Fruit fly (Drosophila melanogaster) whole organism, pupa: Measurements from ENCODE around the gene tsl.

Experiments used
- CG10348 ChIP-seq: fragments of 200-800 bp; sonication (Bioruptor generic); IDR thresholded peaks from 2 replicates; pipeline ENCODE4 v1.3.6; 2022; ENCODE audit warnings: missing biosample characterization, missing genetic modification characterization
- CG12605 ChIP-seq: fragments of 200-800 bp; sonication (Bioruptor generic); IDR thresholded peaks from 2 replicates; pipeline ENCODE4 v1.3.6; 2022; ENCODE audit warnings: missing biosample characterization, missing genetic modification characterization
- CG13204 ChIP-seq: fragments of 200-800 bp; sonication (Bioruptor generic); optimal IDR thresholded peaks from 2 replicates; lab custom pipeline; 2018; ENCODE audit warnings: missing biosample characterization, mild to moderate bottlenecking, missing genetic modification characterization, moderate library complexity
- CG14655 ChIP-seq: fragments of 200-800 bp; sonication (Bioruptor generic); optimal IDR thresholded peaks from 3 replicates; lab custom pipeline; 2017; ENCODE audit warnings: mild to moderate bottlenecking, missing biosample characterization, missing genetic modification reagents, missing genetic modification characterization
- CG15710 ChIP-seq: fragments of 200-800 bp; sonication (Bioruptor generic); optimal IDR thresholded peaks from 2 replicates; lab custom pipeline; 2018; ENCODE audit warnings: missing biosample characterization, mild to moderate bottlenecking, missing genetic modification characterization, moderate library complexity
- CG17806 ChIP-seq: fragments of 200-800 bp; sonication (Bioruptor generic); optimal IDR thresholded peaks from 2 replicates; lab custom pipeline; 2018; ENCODE audit warnings: missing biosample characterization, mild to moderate bottlenecking, missing genetic modification characterization, moderate library complexity
- CG32121 ChIP-seq: fragments of 200-800 bp; sonication (Bioruptor generic); IDR thresholded peaks from 2 replicates; pipeline ENCODE4 v1.3.6; 2022; ENCODE audit warnings: missing biosample characterization, missing genetic modification characterization
- CG34367 ChIP-seq: fragments of 200-800 bp; sonication (Bioruptor generic); optimal IDR thresholded peaks from 2 replicates; lab custom pipeline; 2018; ENCODE audit warnings: missing biosample characterization, mild to moderate bottlenecking, missing genetic modification characterization
- CG4496 ChIP-seq: fragments of 200-800 bp; sonication (Bioruptor generic); IDR thresholded peaks from 3 replicates; pipeline ENCODE4 v1.3.6; 2022; ENCODE audit warnings: missing biosample characterization, missing genetic modification characterization
- CG8159 ChIP-seq: fragments of 200-800 bp; sonication (Bioruptor generic); optimal IDR thresholded peaks from 3 replicates; lab custom pipeline; 2018; ENCODE audit warnings: missing biosample characterization, mild to moderate bottlenecking, missing genetic modification characterization, moderate library complexity
- CG8301 ChIP-seq: fragments of 200-800 bp; sonication (Bioruptor generic); optimal IDR thresholded peaks from 2 replicates; lab custom pipeline; 2018; ENCODE audit warnings: missing biosample characterization, mild to moderate bottlenecking, missing genetic modification characterization
- CG9948 ChIP-seq: fragments of 200-800 bp; sonication (Bioruptor generic); optimal IDR thresholded peaks from 2 replicates; lab custom pipeline; 2018; ENCODE audit warnings: missing biosample characterization, mild to moderate bottlenecking, missing genetic modification characterization, moderate library complexity
- D1 ChIP-seq: fragments of 200-800 bp; sonication (Bioruptor generic); optimal IDR thresholded peaks from 2 replicates; lab custom pipeline; 2018; ENCODE audit warnings: missing biosample characterization, mild to moderate bottlenecking, missing genetic modification characterization, moderate library complexity
- EcR ChIP-seq: fragments of 200-800 bp; sonication (Bioruptor generic); optimal IDR thresholded peaks from 3 replicates; lab custom pipeline; 2019; ENCODE audit warnings: missing biosample characterization, missing genetic modification characterization, mild to moderate bottlenecking, moderate library complexity, missing genetic modification reagents
- Ets98B ChIP-seq: fragments of 200-800 bp; sonication (Bioruptor generic); IDR thresholded peaks from 2 replicates; pipeline ENCODE4 v1.3.6; 2022; ENCODE audit warnings: missing biosample characterization, missing genetic modification characterization
- Pif1A ChIP-seq: fragments of 200-800 bp; sonication (Bioruptor generic); optimal IDR thresholded peaks from 3 replicates; lab custom pipeline; 2016; ENCODE audit warnings: missing biosample characterization, missing genetic modification characterization
- Pif1B ChIP-seq: fragments of 200-800 bp; sonication (Bioruptor generic); optimal IDR thresholded peaks from 3 replicates; lab custom pipeline; 2016; ENCODE audit warnings: missing biosample characterization, missing genetic modification characterization
- Snoo ChIP-seq: fragments of 200-800 bp; sonication (Bioruptor generic); optimal IDR thresholded peaks from 3 replicates; lab custom pipeline; 2017; ENCODE audit warnings: missing biosample characterization, mild to moderate bottlenecking, missing genetic modification characterization, inconsistent platforms
- fd96Ca ChIP-seq: fragments of 200-800 bp; sonication (Bioruptor generic); IDR thresholded peaks from 3 replicates; pipeline ENCODE4 v1.3.6; 2022; ENCODE audit warnings: missing biosample characterization, missing genetic modification characterization
- gl ChIP-seq: fragments of 200-800 bp; sonication (Bioruptor generic); optimal IDR thresholded peaks from 2 replicates; lab custom pipeline; 2018; ENCODE audit warnings: missing biosample characterization, mild to moderate bottlenecking, missing genetic modification characterization
- rn ChIP-seq: fragments of 200-800 bp; sonication (Bioruptor generic); IDR thresholded peaks from 2 replicates; pipeline ENCODE4 v1.3.6; 2022; ENCODE audit warnings: missing biosample characterization, missing genetic modification characterization

Gene tsl

DNA sequence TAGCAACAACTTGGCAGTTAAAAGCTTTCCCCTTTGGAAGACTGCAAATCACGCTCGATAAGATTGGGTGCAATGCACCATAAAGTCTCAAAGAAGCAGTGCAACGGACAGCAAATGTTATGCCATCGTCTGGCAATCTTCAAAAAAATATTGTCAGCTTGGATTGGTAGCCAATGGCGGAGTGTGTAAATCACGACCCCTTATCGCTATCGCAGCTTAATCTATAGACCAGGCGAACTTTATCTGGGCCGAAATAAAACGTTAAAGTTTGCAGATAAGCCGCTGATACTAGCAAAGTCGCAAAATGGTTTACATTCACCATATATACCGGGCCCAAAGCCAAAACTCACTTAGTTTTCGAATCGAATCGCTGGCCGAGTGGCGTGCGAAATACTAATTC lies 28.4 kb downstream of the tsl start, which contains the start of gene CG31198:
Gene CG31198 (plus strand): TSS at position 351 of the 400 bp plus-strand sequence.
- TF ChIP-seq Pif1A (GFP tag; lab: Kevin White, UChicago) (no peak), Ets98B (no peak), D1 (tag; lab: Kevin White, UChicago) (no peak), CG17806 (no peak), Pif1B (GFP tag; lab: Kevin White, UChicago) (no peak), CG8301 (no peak), CG14655 (GFP tag; lab: Kevin White, UChicago) (no peak), CG8159 (tag; lab: Kevin White, UChicago) (no peak), CG13204 (GFP tag; lab: Kevin White, UChicago) (no peak), fd96Ca (no peak), Snoo (tag; lab: Kevin White, UChicago) (no peak), CG32121 (GFP tag; lab: Robert Waterston, UW) (no peak), CG10348 (GFP tag; lab: Robert Waterston, UW) (no peak), gl (tag; lab: Kevin White, UChicago) (no peak), EcR (GFP tag; lab: Kevin White, UChicago) (no peak), CG9948 (no peak), rn (GFP tag; lab: Robert Waterston, UW) (no peak), CG12605 (GFP tag; lab: Robert Waterston, UW) (no peak), CG4496 (no peak)

DNA sequence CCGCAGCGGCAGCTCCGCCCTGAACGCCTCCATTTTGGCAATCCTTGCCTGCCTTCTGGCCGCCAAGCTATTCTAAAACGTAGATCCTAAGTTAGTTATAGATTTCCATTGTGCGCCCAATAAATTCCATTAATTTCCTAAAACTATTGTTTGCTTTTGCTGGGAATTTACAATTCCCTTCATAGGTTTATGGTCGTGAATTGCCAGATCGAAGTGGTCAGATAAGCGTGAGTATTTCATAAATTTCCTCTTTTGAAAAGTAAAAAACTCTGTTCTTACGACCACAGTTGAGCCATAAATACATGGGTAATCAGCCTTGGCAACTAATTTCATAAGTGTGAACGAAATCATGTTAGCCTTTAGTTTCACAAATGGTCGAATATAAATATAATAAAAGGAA lies 29.2 kb downstream of the tsl start:
- no peak for TF ChIP-seq CG8159 (tag; lab: Kevin White, UChicago)
- TF ChIP-seq CG10348 (GFP tag; lab: Robert Waterston, UW) = no peak
- no peak for TF ChIP-seq Pif1B (GFP tag; lab: Kevin White, UChicago)
- TF ChIP-seq, all 21 proteins: peak for 0

DNA sequence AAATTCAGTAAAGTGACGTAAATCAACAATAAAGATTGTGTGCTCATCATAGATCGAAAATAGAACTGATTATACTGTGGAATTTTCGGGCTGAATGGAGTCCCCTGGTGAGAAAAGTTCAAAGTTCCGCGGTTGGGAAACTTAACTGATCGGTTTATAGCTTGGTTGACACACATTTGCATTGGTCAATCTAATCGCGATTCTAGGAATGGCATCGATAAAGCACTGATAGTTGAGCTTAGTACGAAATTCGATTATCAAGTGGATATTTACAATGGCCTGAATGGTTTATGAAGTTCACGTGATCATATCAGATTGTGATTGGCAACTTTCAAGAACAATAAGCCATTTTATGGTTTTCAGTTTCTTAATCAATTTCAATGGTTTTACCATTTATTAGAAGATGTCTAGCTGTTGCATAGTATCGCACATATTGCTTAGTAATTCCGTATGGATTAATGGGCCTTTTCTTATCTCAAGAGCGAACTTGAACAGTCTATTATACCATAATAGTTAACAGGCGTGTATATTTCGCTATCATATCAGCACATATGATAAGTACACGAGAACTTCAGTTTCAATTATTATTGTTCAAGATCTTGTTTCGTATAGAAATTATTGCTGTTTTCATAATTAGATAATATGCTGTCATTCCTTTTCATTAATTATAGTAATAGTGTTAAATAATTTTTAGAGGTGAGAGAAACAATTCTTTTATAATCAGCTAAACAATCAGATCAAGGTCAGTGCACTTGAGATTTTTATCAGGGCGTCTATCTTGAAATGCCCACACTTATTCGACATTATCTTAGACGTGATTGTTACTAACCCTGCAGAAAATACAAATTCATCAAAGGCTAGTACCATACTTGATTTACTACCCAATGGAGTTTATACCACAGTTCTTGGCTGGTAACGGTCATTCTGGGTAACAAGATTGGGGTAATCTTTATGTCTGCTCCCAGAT lies 33.1 kb downstream of the tsl start, which contains the start of gene CG31233:
Gene CG31233 (plus strand): TSS at position 900 of the 967 bp plus-strand sequence.
- no peak for TF ChIP-seq gl (tag; lab: Kevin White, UChicago)
- no peak for TF ChIP-seq CG32121 (GFP tag; lab: Robert Waterston, UW)
- no peak for TF ChIP-seq CG8159 (tag; lab: Kevin White, UChicago)
- TF ChIP-seq Pif1A (GFP tag; lab: Kevin White, UChicago) = no peak
- no peak for TF ChIP-seq EcR (GFP tag; lab: Kevin White, UChicago)
- no peak for TF ChIP-seq rn (GFP tag; lab: Robert Waterston, UW)
- no peak for TF ChIP-seq CG15710 (tag; lab: Kevin White, UChicago)
- no peak for TF ChIP-seq Ets98B
- no peak for TF ChIP-seq CG10348 (GFP tag; lab: Robert Waterston, UW)
- no peak for TF ChIP-seq Snoo (tag; lab: Kevin White, UChicago)
- TF ChIP-seq CG14655 (GFP tag; lab: Kevin White, UChicago) = no peak
- TF ChIP-seq CG4496 = no peak
- no peak for TF ChIP-seq fd96Ca
- TF ChIP-seq D1 (tag; lab: Kevin White, UChicago) = no peak
- TF ChIP-seq CG8301 = no peak
- TF ChIP-seq CG17806 = no peak
- TF ChIP-seq CG13204 (GFP tag; lab: Kevin White, UChicago) = no peak
- TF ChIP-seq Pif1B (GFP tag; lab: Kevin White, UChicago) = no peak
- TF ChIP-seq CG9948 = no peak
- no peak for TF ChIP-seq CG34367 (tag; lab: Kevin White, UChicago)

DNA sequence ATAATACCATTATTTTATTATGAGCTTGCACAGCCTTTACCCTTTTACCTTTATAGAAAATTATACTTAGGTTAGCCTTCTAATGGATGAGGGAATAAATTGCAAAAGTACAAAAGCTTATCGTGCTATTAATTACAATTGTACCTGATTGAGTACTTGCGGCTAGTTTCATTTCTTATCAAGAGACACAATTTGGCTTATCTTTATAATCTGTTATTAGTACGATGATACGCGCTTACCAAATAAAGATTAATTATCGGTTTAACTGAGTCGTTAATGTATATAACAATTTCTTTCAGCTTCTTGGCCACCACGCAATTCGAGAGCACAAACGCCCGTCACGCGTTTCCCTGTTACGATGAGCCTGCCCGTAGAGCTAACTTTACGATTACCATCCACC lies 36.4 kb downstream of the tsl start:
- TF ChIP-seq D1 (tag; lab: Kevin White, UChicago) (no peak), CG13204 (GFP tag; lab: Kevin White, UChicago) (no peak), CG34367 (tag; lab: Kevin White, UChicago) (no peak), CG10348 (GFP tag; lab: Robert Waterston, UW) (no peak), CG17806 (no peak), Snoo (tag; lab: Kevin White, UChicago) (no peak), CG8301 (no peak), CG15710 (tag; lab: Kevin White, UChicago) (no peak), gl (tag; lab: Kevin White, UChicago) (no peak), EcR (GFP tag; lab: Kevin White, UChicago) (no peak), rn (GFP tag; lab: Robert Waterston, UW) (no peak), CG9948 (no peak), CG14655 (GFP tag; lab: Kevin White, UChicago) (no peak), Pif1B (GFP tag; lab: Kevin White, UChicago) (no peak), CG32121 (GFP tag; lab: Robert Waterston, UW) (no peak), Ets98B (no peak)
- TF ChIP-seq, all 21 proteins: peak for 0

DNA sequence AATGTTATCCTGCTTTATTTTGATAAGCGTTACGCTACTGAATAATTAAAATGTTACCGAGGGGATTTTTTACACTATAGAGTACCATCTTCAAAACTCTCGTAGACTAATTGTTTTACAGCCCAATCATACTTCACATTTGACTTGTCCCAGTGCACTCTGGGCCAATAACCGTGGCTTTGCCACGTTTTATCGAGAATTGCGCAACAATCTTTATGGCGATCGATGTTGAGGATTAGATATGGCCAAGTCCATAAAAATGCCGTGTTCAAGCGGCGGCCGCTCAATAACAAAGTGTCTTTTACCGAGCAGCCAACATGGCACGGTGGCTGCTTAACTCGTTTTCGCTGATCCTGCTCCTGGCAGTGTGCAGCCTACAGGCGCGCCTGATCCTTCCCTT lies 37.3 kb downstream of the tsl start, which contains the start of gene CG31343:
Gene CG31343 (plus strand): TSS at position 279 of the 400 bp plus-strand sequence.
- no peak for TF ChIP-seq CG9948
- TF ChIP-seq, all 21 proteins: peak for 0
